Worm (Caenorhabditis elegans) whole organism, young adult: Measurements from ENCODE around the gene M01F1.9.

Experiments
- F22D6.2 ChIP-seq: sonication (generic microtip); optimal IDR thresholded peaks from 2 replicates; lab custom pipeline; 2016; ENCODE audit warnings: mild to moderate bottlenecking, missing genetic modification characterization, missing compliant biosample characterization
- F37B4.10 ChIP-seq: fragments of 200-800 bp; sonication (Bioruptor generic); IDR thresholded peaks from 2 replicates; pipeline ENCODE4 v1.3.6; 2022; ENCODE audit warnings: missing genetic modification characterization, missing compliant biosample characterization
- attf-3 ChIP-seq: fragments of 200-800 bp; sonication (Bioruptor generic); conservative IDR thresholded peaks from 2 replicates; pipeline ENCODE4 v1.3.6; 2022; ENCODE audit warnings: missing genetic modification reagents, missing genetic modification characterization, missing compliant biosample characterization
- bed-1 ChIP-seq: fragments of 200-800 bp; sonication (Bioruptor generic); IDR thresholded peaks from 2 replicates; pipeline ENCODE4 v1.3.6; 2022; ENCODE audit warnings: missing genetic modification reagents, missing genetic modification characterization, missing compliant biosample characterization
- ceh-100 ChIP-seq: fragments of 200-800 bp; sonication (Bioruptor generic); IDR thresholded peaks from 2 replicates; pipeline ENCODE4 v1.3.6; 2022; ENCODE audit warnings: missing genetic modification reagents, missing genetic modification characterization, missing compliant biosample characterization
- ekl-4 ChIP-seq: fragments of 200-800 bp; sonication (Bioruptor generic); IDR thresholded peaks from 2 replicates; pipeline ENCODE4 v1.3.6; 2022; ENCODE audit warnings: missing genetic modification reagents, missing genetic modification characterization, missing compliant biosample characterization
- lir-1 ChIP-seq: fragments of 200-800 bp; sonication (Bioruptor generic); conservative IDR thresholded peaks from 2 replicates; pipeline ENCODE4 v1.3.6; 2022; ENCODE audit warnings: missing genetic modification reagents, missing genetic modification characterization, missing compliant biosample characterization
- madf-3 ChIP-seq: fragments of 200-800 bp; sonication (Bioruptor generic); IDR thresholded peaks from 2 replicates; pipeline ENCODE4 v1.3.6; 2022; ENCODE audit warnings: missing genetic modification reagents, missing genetic modification characterization, missing compliant biosample characterization
- nhr-179 ChIP-seq: sonication (generic microtip); optimal IDR thresholded peaks from 2 replicates; lab custom pipeline; 2016; ENCODE audit warnings: mild to moderate bottlenecking, missing genetic modification characterization, missing compliant biosample characterization
- pha-4 ChIP-seq: fragments of 150-350 bp; sonication (generic microtip); optimal IDR thresholded peaks from 2 replicates; lab custom pipeline; 2014; ENCODE audit warnings: missing biosample characterization, missing genetic modification reagents, missing genetic modification characterization
- sdz-38 ChIP-seq: sonication (generic microtip); optimal IDR thresholded peaks from 2 replicates; lab custom pipeline; 2016; ENCODE audit warnings: missing genotype, missing genetic modification characterization, missing compliant biosample characterization
- ztf-26 ChIP-seq: sonication (generic microtip); optimal IDR thresholded peaks from 2 replicates; lab custom pipeline; 2017; ENCODE audit warnings: missing genetic modification characterization, missing compliant biosample characterization
- ztf-3 ChIP-seq: fragments of 200-800 bp; sonication (Bioruptor generic); optimal IDR thresholded peaks from 2 replicates; lab custom pipeline; 2018; ENCODE audit warnings: mild to moderate bottlenecking, missing genetic modification characterization, missing compliant biosample characterization

DNA sequence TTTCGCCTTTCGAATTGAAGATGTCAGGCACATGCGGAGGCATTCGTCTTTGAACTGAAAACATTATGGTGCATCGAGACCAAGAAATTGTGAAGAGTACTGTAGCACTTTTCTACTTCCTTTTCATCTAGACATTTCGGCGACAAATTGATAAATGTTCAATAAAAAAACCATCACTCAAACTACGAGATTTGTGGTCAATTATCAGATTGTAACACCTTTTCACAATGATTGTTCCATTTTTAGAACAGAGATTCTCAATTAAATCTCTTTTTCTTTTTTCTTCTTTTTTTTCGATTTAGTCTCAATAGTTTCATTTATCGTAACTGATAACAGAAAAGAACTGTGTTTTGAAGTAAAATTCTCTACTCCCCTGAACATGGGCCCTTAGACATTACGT is 12.8 kb downstream of the M01F1.9 start:
- no peak for TF ChIP-seq ztf-26 (tag; lab: Kevin White, UChicago)
- TF ChIP-seq bed-1: no peak
- TF ChIP-seq pha-4 (tag; lab: Kevin White, UChicago): no peak
- TF ChIP-seq ceh-100 (GFP tag; lab: Robert Waterston, UW): no peak
- TF ChIP-seq F37B4.10 (GFP tag; lab: Robert Waterston, UW): no peak
- TF ChIP-seq ztf-3 (GFP tag; lab: Kevin White, UChicago): no peak
- TF ChIP-seq madf-3 (GFP tag; lab: Robert Waterston, UW): no peak
- no peak for TF ChIP-seq ekl-4 (GFP tag; lab: Robert Waterston, UW)
- TF ChIP-seq nhr-179 (tag; lab: Kevin White, UChicago): no peak
- no peak for TF ChIP-seq F22D6.2 (tag; lab: Kevin White, UChicago)
- no peak for TF ChIP-seq sdz-38 (tag; lab: Kevin White, UChicago)
- TF ChIP-seq lir-1: no peak
- TF ChIP-seq attf-3 (GFP tag; lab: Robert Waterston, UW): no peak
